Worm (Caenorhabditis elegans) whole organism, young adult: ENCODE results near the gene ptc-1.

Source experiments
- B0035.1 ChIP-seq: sonication (generic microtip); optimal IDR thresholded peaks from 2 replicates; lab custom pipeline; 2016; ENCODE audit warnings: missing genetic modification characterization, mild to moderate bottlenecking, missing compliant biosample characterization, missing genotype, missing genetic modification reagents
- C06A6.2 ChIP-seq: fragments of 200-800 bp; sonication (Bioruptor generic); conservative IDR thresholded peaks from 2 replicates; pipeline ENCODE4 v1.3.6; 2022; ENCODE audit warnings: missing genetic modification characterization, missing compliant biosample characterization
- F23B12.7 ChIP-seq: sonication (generic microtip); optimal IDR thresholded peaks from 2 replicates; lab custom pipeline; 2017; ENCODE audit warnings: missing genetic modification characterization, mild to moderate bottlenecking, missing compliant biosample characterization, antibody characterized with exemption, moderate library complexity; ENCODE audit not compliant: insufficient read depth
- F37B4.10 ChIP-seq: fragments of 200-800 bp; sonication (Bioruptor generic); IDR thresholded peaks from 2 replicates; pipeline ENCODE4 v1.3.6; 2022; ENCODE audit warnings: missing genetic modification characterization, missing compliant biosample characterization
- F39B2.1 ChIP-seq: fragments of 200-800 bp; sonication (Bioruptor generic); IDR thresholded peaks from 2 replicates; pipeline ENCODE4 v1.3.6; 2022; ENCODE audit warnings: missing genetic modification reagents, missing genetic modification characterization, missing compliant biosample characterization
- F52B5.7 ChIP-seq: sonication (generic microtip); optimal IDR thresholded peaks from 2 replicates; lab custom pipeline; 2016; ENCODE audit warnings: mild to moderate bottlenecking, missing genetic modification characterization, missing compliant biosample characterization
- K12H6.12 ChIP-seq: fragments of 200-800 bp; sonication (Bioruptor generic); optimal IDR thresholded peaks from 2 replicates; lab custom pipeline; 2018; ENCODE audit warnings: mild to moderate bottlenecking, missing genetic modification characterization, missing compliant biosample characterization
- Y53F4B.3 ChIP-seq: fragments of 200-800 bp; sonication (Bioruptor generic); IDR thresholded peaks from 2 replicates; pipeline ENCODE4 v1.3.6; 2022; ENCODE audit warnings: missing genetic modification reagents, missing genetic modification characterization, missing compliant biosample characterization
- ZK185.1 ChIP-seq: sonication (generic microtip); optimal IDR thresholded peaks from 2 replicates; lab custom pipeline; 2016; ENCODE audit warnings: mild to moderate bottlenecking, missing genetic modification characterization, missing compliant biosample characterization; ENCODE audit not compliant: poor library complexity, severe bottlenecking
- aptf-3 ChIP-seq: fragments of 200-800 bp; sonication (Bioruptor generic); IDR thresholded peaks from 2 replicates; pipeline ENCODE4 v1.3.6; 2022; ENCODE audit warnings: missing genetic modification characterization, missing compliant biosample characterization
- atf-7 ChIP-seq: sonication (generic microtip); optimal IDR thresholded peaks from 2 replicates; lab custom pipeline; 2017; ENCODE audit warnings: mild to moderate bottlenecking, missing genetic modification characterization, missing compliant biosample characterization
- bed-1 ChIP-seq: fragments of 200-800 bp; sonication (Bioruptor generic); IDR thresholded peaks from 2 replicates; pipeline ENCODE4 v1.3.6; 2022; ENCODE audit warnings: missing genetic modification reagents, missing genetic modification characterization, missing compliant biosample characterization
- bed-2 ChIP-seq: fragments of 200-800 bp; sonication (Bioruptor generic); IDR thresholded peaks from 2 replicates; pipeline ENCODE4 v1.3.6; 2022; ENCODE audit warnings: missing genetic modification reagents, missing genetic modification characterization, missing compliant biosample characterization
- cebp-1 ChIP-seq, 2 experiments: fragments of 200-800 bp in 1 of 2; sonication (Bioruptor generic) in 1 of 2; sonication (generic microtip) in 1 of 2; IDR thresholded peaks in 1 of 2; optimal IDR thresholded peaks in 1 of 2; 2 replicates each; pipeline versions ENCODE4 v1.3.6 to Lab custom; 2017 to 2022; ENCODE audit warnings: missing compliant biosample characterization in 2 of 2, missing genetic modification characterization in 2 of 2, mild to moderate bottlenecking in 1 of 2, missing genetic modification reagents in 1 of 2, moderate library complexity in 1 of 2
- cebp-2 ChIP-seq: fragments of 200-800 bp; sonication (Bioruptor generic); IDR thresholded peaks from 2 replicates; pipeline ENCODE4 v1.3.6; 2022; ENCODE audit warnings: missing genetic modification characterization, missing compliant biosample characterization
- ceh-27 ChIP-seq: fragments of 200-800 bp; sonication (Bioruptor generic); optimal IDR thresholded peaks from 2 replicates; lab custom pipeline; 2018; ENCODE audit warnings: mild to moderate bottlenecking, missing genetic modification characterization, moderate library complexity, missing compliant biosample characterization
- ceh-40 ChIP-seq: fragments of 200-800 bp; sonication (Bioruptor generic); IDR thresholded peaks from 2 replicates; pipeline ENCODE4 v1.3.6; 2022; ENCODE audit warnings: missing genetic modification characterization, missing compliant biosample characterization
- ceh-58 ChIP-seq: fragments of 200-800 bp; sonication (Bioruptor generic); IDR thresholded peaks from 2 replicates; pipeline ENCODE4 v1.3.6; 2022; ENCODE audit warnings: missing genetic modification characterization, missing compliant biosample characterization
- egl-44 ChIP-seq: fragments of 200-800 bp; sonication (Bioruptor generic); IDR thresholded peaks from 2 replicates; pipeline ENCODE4 v1.3.6; 2022; ENCODE audit warnings: missing genetic modification reagents, missing genetic modification characterization, missing compliant biosample characterization
- ekl-4 ChIP-seq: fragments of 200-800 bp; sonication (Bioruptor generic); IDR thresholded peaks from 2 replicates; pipeline ENCODE4 v1.3.6; 2022; ENCODE audit warnings: missing genetic modification reagents, missing genetic modification characterization, missing compliant biosample characterization
- fkh-3 ChIP-seq: sonication (generic microtip); optimal IDR thresholded peaks from 2 replicates; lab custom pipeline; 2016; ENCODE audit warnings: mild to moderate bottlenecking, missing genetic modification characterization, missing compliant biosample characterization
- him-1 ChIP-seq: sonication (generic microtip); optimal IDR thresholded peaks from 2 replicates; lab custom pipeline; 2016; ENCODE audit warnings: missing genotype, missing genetic modification reagents, missing genetic modification characterization, missing compliant biosample characterization
- hmg-20 ChIP-seq: fragments of 200-800 bp; sonication (Bioruptor generic); IDR thresholded peaks from 2 replicates; pipeline ENCODE4 v1.3.6; 2022; ENCODE audit warnings: missing genetic modification reagents, missing genetic modification characterization, missing compliant biosample characterization
- lag-1 ChIP-seq: fragments of 200-800 bp; sonication (Bioruptor generic); IDR thresholded peaks from 2 replicates; pipeline ENCODE4 v1.3.6; 2022; ENCODE audit warnings: missing genetic modification reagents, missing genetic modification characterization, missing compliant biosample characterization
- lin-35 ChIP-seq, 3 experiments: fragments of 150-350 bp in 2 of 3; sonication (generic microtip) in 1 of 3; optimal IDR thresholded peaks; 2 replicates each; lab custom pipeline; 2014 to 2018; ENCODE audit warnings: missing biosample characterization in 3 of 3, missing genetic modification characterization in 3 of 3, missing genetic modification reagents in 3 of 3
- lir-1 ChIP-seq: fragments of 200-800 bp; sonication (Bioruptor generic); conservative IDR thresholded peaks from 2 replicates; pipeline ENCODE4 v1.3.6; 2022; ENCODE audit warnings: missing genetic modification reagents, missing genetic modification characterization, missing compliant biosample characterization
- lsy-27 ChIP-seq: sonication (generic microtip); optimal IDR thresholded peaks from 2 replicates; lab custom pipeline; 2017; ENCODE audit warnings: missing genetic modification characterization, mild to moderate bottlenecking, missing compliant biosample characterization, antibody characterized with exemption, missing genotype, borderline replicate concordance; ENCODE audit not compliant: insufficient read depth
- nfyb-1 ChIP-seq: fragments of 200-800 bp; sonication (Bioruptor generic); IDR thresholded peaks from 2 replicates; pipeline ENCODE4 v1.3.6; 2022; ENCODE audit warnings: missing genetic modification reagents, missing genetic modification characterization, missing compliant biosample characterization
- rcor-1 ChIP-seq: fragments of 200-800 bp; sonication (Bioruptor generic); IDR thresholded peaks from 2 replicates; pipeline ENCODE4 v1.3.6; 2022; ENCODE audit warnings: missing genetic modification reagents, missing genetic modification characterization, missing compliant biosample characterization
- rec-8 ChIP-seq, 2 experiments: sonication (generic microtip); optimal IDR thresholded peaks; 2 replicates each; lab custom pipeline; 2016; ENCODE audit warnings: mild to moderate bottlenecking in 2 of 2, missing genetic modification characterization in 2 of 2, missing genetic modification reagents in 2 of 2, missing genotype in 2 of 2, missing biosample characterization in 1 of 2, missing compliant biosample characterization in 1 of 2, moderate library complexity in 1 of 2
- rpc-1 ChIP-seq, 2 experiments: fragments of 150-350 bp in 1 of 2; sonication (generic microtip) in 1 of 2; optimal IDR thresholded peaks; 2 replicates each; lab custom pipeline; 2014 to 2018; ENCODE audit warnings: missing biosample characterization in 1 of 2, missing genetic modification characterization in 1 of 2, missing genetic modification reagents in 1 of 2, missing genotype in 1 of 2
- snpc-4 ChIP-seq, 5 experiments: fragments of 150-350 bp in 1 of 5; sonication (generic microtip) in 4 of 5; optimal IDR thresholded peaks; 2 replicates each; lab custom pipeline; 2014 to 2018; ENCODE audit warnings: missing genetic modification characterization in 5 of 5, missing biosample characterization in 3 of 5, antibody characterized with exemption in 2 of 5, mild to moderate bottlenecking in 2 of 5, missing compliant biosample characterization in 2 of 5, missing genotype in 2 of 5, moderate library complexity in 2 of 5, missing genetic modification reagents in 1 of 5
- somi-1 ChIP-seq: fragments of 200-800 bp; sonication (Bioruptor generic); optimal IDR thresholded peaks from 2 replicates; lab custom pipeline; 2018; ENCODE audit warnings: mild to moderate bottlenecking, missing genetic modification characterization, missing compliant biosample characterization
- tbx-9 ChIP-seq: sonication (generic microtip); optimal IDR thresholded peaks from 2 replicates; lab custom pipeline; 2016; ENCODE audit warnings: borderline replicate concordance, missing genetic modification characterization, inconsistent platforms, missing compliant biosample characterization
- unc-130 ChIP-seq: sonication (generic microtip); optimal IDR thresholded peaks from 2 replicates; lab custom pipeline; 2016; ENCODE audit warnings: missing genetic modification reagents, missing genetic modification characterization, missing compliant biosample characterization
- unc-62 ChIP-seq: fragments of 150-350 bp; optimal IDR thresholded peaks from 2 replicates; lab custom pipeline; 2014; ENCODE audit warnings: missing biosample characterization, missing genetic modification reagents, missing genetic modification characterization
- zfh-2 ChIP-seq: fragments of 200-800 bp; sonication (Bioruptor generic); conservative IDR thresholded peaks from 2 replicates; pipeline ENCODE4 v1.3.6; 2022; ENCODE audit warnings: missing genetic modification reagents, missing genetic modification characterization, missing compliant biosample characterization
- ztf-18 ChIP-seq: sonication (generic microtip); optimal IDR thresholded peaks from 2 replicates; lab custom pipeline; 2016; ENCODE audit warnings: missing genotype, mild to moderate bottlenecking, missing genetic modification characterization, missing compliant biosample characterization
- ztf-22 ChIP-seq: fragments of 200-800 bp; sonication (Bioruptor generic); optimal IDR thresholded peaks from 2 replicates; lab custom pipeline; 2018; ENCODE audit warnings: mild to moderate bottlenecking, missing genetic modification characterization, moderate library complexity, missing compliant biosample characterization
- ztf-28 ChIP-seq: fragments of 200-800 bp; sonication (Bioruptor generic); IDR thresholded peaks from 2 replicates; pipeline ENCODE4 v1.3.6; 2022; ENCODE audit warnings: missing genetic modification reagents, missing genetic modification characterization, missing compliant biosample characterization

Gene ptc-1

DNA sequence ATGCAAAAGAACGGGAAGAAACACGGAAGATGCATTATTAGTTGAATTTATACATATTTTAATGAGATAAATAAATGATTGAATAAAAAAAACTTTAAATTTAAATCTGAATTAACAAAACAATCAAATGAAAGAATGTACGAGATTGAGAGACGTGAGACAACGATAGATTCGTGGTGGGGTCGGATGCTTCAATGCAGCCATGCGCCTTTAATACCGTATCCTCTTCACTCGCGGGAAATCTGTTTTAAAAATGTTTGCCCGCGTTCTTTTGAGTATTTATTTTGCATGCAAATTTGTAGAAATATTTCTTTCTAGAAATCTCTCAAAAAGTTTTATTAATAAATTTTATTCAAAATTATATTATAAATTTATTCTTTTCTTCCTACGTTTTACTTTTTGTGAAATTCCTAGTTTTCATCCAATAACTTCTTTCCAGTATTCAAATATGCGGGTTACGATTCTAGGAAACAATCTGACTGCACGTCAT is 12.6 kb upstream of the ptc-1 start, which contains the start of gene perm-1 (continued):
- TF ChIP-seq F23B12.7 (peak; percentile 37), ekl-4 (peak; percentile 81), rcor-1 (GFP tag; lab: Robert Waterston, UW) (peak; percentile 90), F52B5.7 (tag; lab: Kevin White, UChicago) (no peak), lag-1 (no peak), hmg-20 (GFP tag; lab: Robert Waterston, UW) (no peak), unc-130 (peak; percentile 93), zfh-2 (no peak), B0035.1 (tag; lab: Kevin White, UChicago) (no peak), ztf-18 (tag; lab: Kevin White, UChicago) (peak; percentile 44), snpc-4 (GFP tag; optimal IDR thresholded peaks at IDR 0.05; lab: Kevin White, UChicago) (peak; percentile 64), snpc-4 (tag; optimal IDR thresholded peaks at IDR 0.05; lab: Kevin White, UChicago) (peak in 2 of 4 experiments; percentile 57 to 60), cebp-2 (GFP tag; lab: Robert Waterston, UW) (no peak), him-1 (tag; lab: Kevin White, UChicago) (peak; percentile 44), atf-7 (tag; lab: Kevin White, UChicago) (no peak), ztf-22 (GFP tag; lab: Kevin White, UChicago) (no peak), ceh-58 (GFP tag; lab: Robert Waterston, UW) (no peak), F39B2.1 (GFP tag; lab: Robert Waterston, UW) (no peak), lir-1 (peak; percentile 36; the same call in 1 of the 2 replicates), ceh-40 (GFP tag; lab: Robert Waterston, UW) (no peak), cebp-1 (GFP tag; IDR thresholded peaks at IDR 0.05; lab: Robert Waterston, UW) (no peak), cebp-1 (tag; optimal IDR thresholded peaks at IDR 0.05; lab: Kevin White, UChicago) (no peak), aptf-3 (no peak), rpc-1 (optimal IDR thresholded peaks at IDR 0.05; lab: Kevin White, UChicago) (no peak), rpc-1 (tag; optimal IDR thresholded peaks at IDR 0.05; lab: Kevin White, UChicago) (no peak), bed-1 (no peak), fkh-3 (tag; lab: Kevin White, UChicago) (no peak), bed-2 (GFP tag; lab: Robert Waterston, UW) (no peak), egl-44 (GFP tag; lab: Robert Waterston, UW) (no peak), lsy-27 (tag; lab: Kevin White, UChicago) (no peak), somi-1 (no peak), ZK185.1 (tag; lab: Kevin White, UChicago) (no peak), Y53F4B.3 (GFP tag; lab: Robert Waterston, UW) (peak; percentile 60; the same call in 1 of the 2 replicates), ztf-28 (GFP tag; lab: Robert Waterston, UW) (peak; percentile 71; the same call in 1 of the 2 replicates), nfyb-1 (GFP tag; lab: Robert Waterston, UW) (no peak), F37B4.10 (no peak), tbx-9 (tag; lab: Kevin White, UChicago) (no peak)
- TF ChIP-seq, all 124 proteins: peak for 42

DNA sequence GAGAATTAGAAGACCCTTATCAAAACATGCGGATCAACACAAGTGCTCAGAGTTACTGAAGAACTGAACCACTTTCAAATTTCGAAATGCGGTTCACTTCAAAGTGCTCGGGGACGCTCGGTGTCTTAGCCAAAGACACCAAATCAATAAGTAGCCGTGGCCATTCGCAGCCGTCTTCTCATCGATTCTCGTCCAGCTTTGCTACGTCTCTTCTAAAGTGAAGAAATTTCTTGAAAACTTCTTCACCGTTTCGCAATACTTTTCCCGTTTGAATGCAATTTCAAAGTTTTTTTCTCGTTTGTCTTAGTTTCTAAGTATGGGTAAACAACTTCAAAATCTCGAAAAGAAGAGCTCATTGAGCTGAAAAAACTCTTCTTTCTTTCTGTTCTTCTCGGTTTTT is 8.1 kb upstream of the ptc-1 start:
- no peak for TF ChIP-seq C06A6.2 (GFP tag; lab: Robert Waterston, UW)
- TF ChIP-seq ceh-58 (GFP tag; lab: Robert Waterston, UW): no peak
- no peak for TF ChIP-seq unc-62
- TF ChIP-seq ceh-27 (GFP tag; lab: Kevin White, UChicago): peak; percentile 12
- TF ChIP-seq rec-8 (tag; optimal IDR thresholded peaks at IDR 0.05; lab: Kevin White, UChicago): no peak
- TF ChIP-seq egl-44 (GFP tag; lab: Robert Waterston, UW): no peak
- peak; percentile 11 for TF ChIP-seq K12H6.12 (tag; lab: Kevin White, UChicago)
- TF ChIP-seq cebp-1 (GFP tag; IDR thresholded peaks at IDR 0.05; lab: Robert Waterston, UW): peak; percentile 43; the same call in 1 of the 2 replicates
- TF ChIP-seq cebp-1 (tag; optimal IDR thresholded peaks at IDR 0.05; lab: Kevin White, UChicago): peak; percentile 89
- TF ChIP-seq lin-35 (GFP tag; optimal IDR thresholded peaks at IDR 0.05; lab: Kevin White, UChicago): peak in 1 of 3 experiments; percentile 17
